Worm (Caenorhabditis elegans) whole organism, late embryonic: ENCODE data around the gene idpp-14.

Experiments
- ahr-1 ChIP-seq: sonication (generic microtip); optimal IDR thresholded peaks from 2 replicates; lab custom pipeline; 2016; ENCODE audit warnings: missing genetic modification characterization, missing compliant biosample characterization
- che-1 ChIP-seq: sonication (generic microtip); optimal IDR thresholded peaks from 2 replicates; lab custom pipeline; 2016; ENCODE audit warnings: mild to moderate bottlenecking, missing genetic modification characterization, missing compliant biosample characterization
- fkh-6 ChIP-seq: sonication (generic microtip); optimal IDR thresholded peaks from 2 replicates; lab custom pipeline; 2016; ENCODE audit warnings: missing genetic modification characterization, missing compliant biosample characterization
- nfya-1 ChIP-seq: sonication (generic microtip); optimal IDR thresholded peaks from 2 replicates; lab custom pipeline; 2017; ENCODE audit warnings: missing genetic modification characterization, mild to moderate bottlenecking, missing compliant biosample characterization, antibody characterized with exemption, moderate library complexity
- odd-2 ChIP-seq: sonication (generic microtip); optimal IDR thresholded peaks from 2 replicates; lab custom pipeline; 2017; ENCODE audit warnings: antibody characterized with exemption, mild to moderate bottlenecking, missing genetic modification characterization, missing compliant biosample characterization
- pag-3 ChIP-seq: sonication (generic microtip); optimal IDR thresholded peaks from 2 replicates; lab custom pipeline; 2016; ENCODE audit warnings: missing compliant biosample characterization, missing genetic modification characterization, borderline replicate concordance
- sdc-2 ChIP-seq: sonication (generic microtip); optimal IDR thresholded peaks from 2 replicates; lab custom pipeline; 2016; ENCODE audit warnings: missing genotype, missing genetic modification characterization, missing compliant biosample characterization

- no peak for TF ChIP-seq odd-2 (tag; lab: Kevin White, UChicago)
- TF ChIP-seq che-1 (tag; lab: Kevin White, UChicago) = peak; percentile 50
- TF ChIP-seq fkh-6 = no peak
- TF ChIP-seq sdc-2 = peak; percentile 53
- no peak for TF ChIP-seq pag-3 (tag; lab: Kevin White, UChicago)
- TF ChIP-seq ahr-1 (tag; lab: Kevin White, UChicago) = no peak
- no peak for TF ChIP-seq nfya-1 (tag; lab: Kevin White, UChicago)
Measured at ce11 chrX:16040207-16040716, 41.9 kb upstream of the idpp-14 start, which contains the start of gene B0395.3.
